Fruit fly (Drosophila melanogaster) whole organism, embryonic: ENCODE results near the gene Ube4B.
A peak's percentile ranks its signal among the peaks of the same experiment; 100 is the strongest.

Source experiments
- BEAF-32 ChIP-seq: fragments of 200-800 bp; sonication (Bioruptor generic); optimal IDR thresholded peaks from 3 replicates; lab custom pipeline; 2017; ENCODE audit warnings: missing biosample characterization, missing genetic modification characterization, mild to moderate bottlenecking, moderate library complexity, missing genetic modification reagents
- CG10274 ChIP-seq: fragments of 200-800 bp; sonication (Bioruptor generic); optimal IDR thresholded peaks from 3 replicates; lab custom pipeline; 2017; ENCODE audit warnings: missing biosample characterization, mild to moderate bottlenecking, missing genetic modification characterization
- CG12942 ChIP-seq: fragments of 200-800 bp; sonication (Bioruptor generic); optimal IDR thresholded peaks from 3 replicates; lab custom pipeline; 2016; ENCODE audit warnings: missing biosample characterization, missing genetic modification characterization
- CG14441 ChIP-seq: fragments of 200-800 bp; sonication (Bioruptor generic); IDR thresholded peaks from 2 replicates; pipeline ENCODE4 v1.3.6; 2022; ENCODE audit warnings: missing biosample characterization, missing genetic modification characterization
- CG14710 ChIP-seq: fragments of 200-800 bp; sonication (Bioruptor generic); optimal IDR thresholded peaks from 3 replicates; lab custom pipeline; 2019; ENCODE audit warnings: missing biosample characterization, mild to moderate bottlenecking, missing genetic modification characterization, moderate library complexity
- CG2889 ChIP-seq: fragments of 200-800 bp; sonication (Bioruptor generic); IDR thresholded peaks from 3 replicates; pipeline ENCODE4 v1.3.6; 2022; ENCODE audit warnings: missing biosample characterization, missing genetic modification characterization
- CG34376 ChIP-seq: fragments of 200-800 bp; sonication (Bioruptor generic); optimal IDR thresholded peaks from 2 replicates; lab custom pipeline; 2018; ENCODE audit warnings: missing biosample characterization, mild to moderate bottlenecking, missing genetic modification characterization
- CG3847 ChIP-seq: fragments of 200-800 bp; sonication (Bioruptor generic); IDR thresholded peaks from 2 replicates; pipeline ENCODE4 v1.3.6; 2022; ENCODE audit warnings: missing biosample characterization, missing genetic modification characterization
- CG4360 ChIP-seq: fragments of 200-800 bp; sonication (Bioruptor generic); IDR thresholded peaks from 2 replicates; pipeline ENCODE4 v1.3.6; 2022; ENCODE audit warnings: missing biosample characterization, missing genetic modification characterization
- CG4617 ChIP-seq: fragments of 200-800 bp; sonication (Bioruptor generic); optimal IDR thresholded peaks from 3 replicates; lab custom pipeline; 2016; ENCODE audit warnings: missing biosample characterization, missing genetic modification characterization, borderline replicate concordance
- CG4854 ChIP-seq: fragments of 200-800 bp; sonication (Bioruptor generic); optimal IDR thresholded peaks from 2 replicates; lab custom pipeline; 2016; ENCODE audit warnings: missing biosample characterization, missing genetic modification characterization, inconsistent platforms
- CG5245 ChIP-seq: fragments of 200-800 bp; sonication (Bioruptor generic); optimal IDR thresholded peaks from 3 replicates; lab custom pipeline; 2016; ENCODE audit warnings: missing biosample characterization, missing genetic modification characterization
- CG6765 ChIP-seq: fragments of 200-800 bp; sonication (Bioruptor generic); optimal IDR thresholded peaks from 3 replicates; lab custom pipeline; 2017; ENCODE audit warnings: missing biosample characterization, mild to moderate bottlenecking, missing genetic modification characterization
- CG8290 ChIP-seq, 3 experiments: fragments of 200-800 bp; sonication (Bioruptor generic); optimal IDR thresholded peaks; 2 replicates each; lab custom pipeline; 2016 to 2019; ENCODE audit warnings: missing biosample characterization in 3 of 3, missing genetic modification characterization in 3 of 3, mild to moderate bottlenecking in 2 of 3, moderate library complexity in 1 of 3
- CG9727 ChIP-seq: fragments of 200-800 bp; sonication (Bioruptor generic); optimal IDR thresholded peaks from 3 replicates; lab custom pipeline; 2017; ENCODE audit warnings: missing biosample characterization, mild to moderate bottlenecking, missing genetic modification characterization
- Camta ChIP-seq: fragments of 200-800 bp; sonication (Bioruptor generic); optimal IDR thresholded peaks from 2 replicates; lab custom pipeline; 2016; ENCODE audit warnings: missing biosample characterization, missing genetic modification characterization
- CoRest ChIP-seq: fragments of 200-800 bp; sonication (Bioruptor generic); optimal IDR thresholded peaks from 3 replicates; lab custom pipeline; 2018; ENCODE audit warnings: missing biosample characterization, mild to moderate bottlenecking, missing genetic modification characterization, moderate library complexity
- Dip2 ChIP-seq: fragments of 200-800 bp; sonication (Bioruptor generic); IDR thresholded peaks from 2 replicates; pipeline ENCODE4 v1.3.6; 2022; ENCODE audit warnings: missing biosample characterization, missing genetic modification characterization
- Eip74EF ChIP-seq, 2 experiments: fragments of 200-800 bp in 1 of 2; fragments of >200 bp in 1 of 2; sonication (Bioruptor generic) in 1 of 2; optimal IDR thresholded peaks; 2 replicates each; lab custom pipeline; 2017 to 2019; ENCODE audit warnings: missing biosample characterization in 2 of 2, missing genetic modification characterization in 2 of 2, mild to moderate bottlenecking in 1 of 2, moderate library complexity in 1 of 2
- Ets97D ChIP-seq: fragments of 200-800 bp; sonication (Bioruptor generic); optimal IDR thresholded peaks from 3 replicates; lab custom pipeline; 2016; ENCODE audit warnings: missing biosample characterization, missing genetic modification characterization
- Gug ChIP-seq: fragments of 200-800 bp; sonication (Bioruptor generic); IDR thresholded peaks from 4 replicates; pipeline ENCODE4 v1.3.6; 2022; ENCODE audit warnings: missing biosample characterization, missing genetic modification characterization
- Hmr ChIP-seq: fragments of 200-800 bp; sonication (Bioruptor generic); optimal IDR thresholded peaks from 3 replicates; lab custom pipeline; 2017; ENCODE audit warnings: mild to moderate bottlenecking, missing biosample characterization, missing genetic modification reagents, missing genetic modification characterization
- Hr78 ChIP-seq, 2 experiments: fragments of 200-800 bp in 1 of 2; fragments of >200 bp in 1 of 2; sonication (Bioruptor generic) in 1 of 2; optimal IDR thresholded peaks; 2 replicates each; lab custom pipeline; 2017 to 2019; ENCODE audit warnings: missing biosample characterization in 2 of 2, missing genetic modification characterization in 2 of 2, mild to moderate bottlenecking in 1 of 2, moderate library complexity in 1 of 2
- MBD-R2 ChIP-seq: fragments of 200-800 bp; sonication (Bioruptor generic); IDR thresholded peaks from 2 replicates; pipeline ENCODE4 v1.3.6; 2022; ENCODE audit warnings: missing biosample characterization, missing genetic modification characterization
- Meics ChIP-seq: fragments of 200-800 bp; sonication (Bioruptor generic); optimal IDR thresholded peaks from 2 replicates; lab custom pipeline; 2017; ENCODE audit warnings: missing biosample characterization, mild to moderate bottlenecking, missing genetic modification characterization
- aop ChIP-seq: fragments of 200-800 bp; sonication (Bioruptor generic); IDR thresholded peaks from 2 replicates; pipeline ENCODE4 v1.3.6; 2022; ENCODE audit warnings: missing biosample characterization, missing genetic modification characterization
- ase ChIP-seq: fragments of 200-800 bp; sonication (Bioruptor generic); IDR thresholded peaks from 3 replicates; pipeline ENCODE4 v1.3.6; 2022; ENCODE audit warnings: missing biosample characterization, missing genetic modification characterization
- cad ChIP-seq: fragments of >200 bp; optimal IDR thresholded peaks from 2 replicates; lab custom pipeline; 2017; ENCODE audit warnings: missing biosample characterization, missing genetic modification characterization
- crol ChIP-seq: fragments of 200-800 bp; sonication (Bioruptor generic); IDR thresholded peaks from 2 replicates; pipeline ENCODE4 v1.3.6; 2022; ENCODE audit warnings: missing biosample characterization, missing genetic modification characterization
- dmrt11E ChIP-seq: fragments of 200-800 bp; sonication (Bioruptor generic); optimal IDR thresholded peaks from 3 replicates; lab custom pipeline; 2018; ENCODE audit warnings: missing biosample characterization, mild to moderate bottlenecking, missing genetic modification characterization, moderate library complexity
- dmrt99B ChIP-seq: fragments of 200-800 bp; sonication (Bioruptor generic); optimal IDR thresholded peaks from 2 replicates; lab custom pipeline; 2018; ENCODE audit warnings: missing biosample characterization, mild to moderate bottlenecking, missing genetic modification characterization, moderate library complexity
- fd96Cb ChIP-seq: fragments of 200-800 bp; sonication (Bioruptor generic); optimal IDR thresholded peaks from 2 replicates; lab custom pipeline; 2018; ENCODE audit warnings: missing biosample characterization, mild to moderate bottlenecking, missing genetic modification characterization, moderate library complexity
- ftz-f1 ChIP-seq: fragments of 200-800 bp; sonication (Bioruptor generic); optimal IDR thresholded peaks from 2 replicates; lab custom pipeline; 2016; ENCODE audit warnings: missing biosample characterization, missing genetic modification characterization
- gro ChIP-seq: fragments of 200-800 bp; sonication (Bioruptor generic); optimal IDR thresholded peaks from 2 replicates; lab custom pipeline; 2016; ENCODE audit warnings: missing biosample characterization, missing genetic modification characterization
- hth ChIP-seq: fragments of >200 bp; optimal IDR thresholded peaks from 2 replicates; lab custom pipeline; 2017; ENCODE audit warnings: inconsistent platforms
- phol ChIP-seq: fragments of 200-800 bp; sonication (Bioruptor generic); optimal IDR thresholded peaks from 3 replicates; lab custom pipeline; 2018; ENCODE audit warnings: missing biosample characterization, mild to moderate bottlenecking, missing genetic modification characterization, moderate library complexity
- scrt ChIP-seq: fragments of 200-800 bp; sonication (Bioruptor generic); optimal IDR thresholded peaks from 2 replicates; lab custom pipeline; 2018; ENCODE audit warnings: missing biosample characterization, mild to moderate bottlenecking, missing genetic modification characterization, moderate library complexity
- sob ChIP-seq: fragments of 200-800 bp; sonication (Bioruptor generic); IDR thresholded peaks from 2 replicates; pipeline ENCODE4 v1.3.6; 2022; ENCODE audit warnings: missing biosample characterization, missing genetic modification characterization
- tll ChIP-seq, 2 experiments: fragments of 200-800 bp in 1 of 2; fragments of >200 bp in 1 of 2; sonication (Bioruptor generic) in 1 of 2; optimal IDR thresholded peaks; 2 replicates each; lab custom pipeline; 2017 to 2019; ENCODE audit warnings: missing biosample characterization in 2 of 2, missing genetic modification characterization in 2 of 2, mild to moderate bottlenecking in 1 of 2, moderate library complexity in 1 of 2
- tx ChIP-seq: fragments of 200-800 bp; sonication (Bioruptor generic); optimal IDR thresholded peaks from 2 replicates; lab custom pipeline; 2016; ENCODE audit warnings: missing biosample characterization, missing genetic modification characterization
- vnd ChIP-seq: fragments of 200-800 bp; sonication (Bioruptor generic); IDR thresholded peaks from 3 replicates; pipeline ENCODE4 v1.3.6; 2022; ENCODE audit warnings: missing biosample characterization, missing genetic modification characterization; ENCODE audit not compliant: partially characterized antibody
- zen2 ChIP-seq: fragments of 200-800 bp; sonication (Bioruptor generic); IDR thresholded peaks from 3 replicates; pipeline ENCODE4 v1.3.6; 2022; ENCODE audit warnings: missing biosample characterization, missing genetic modification characterization; ENCODE audit not compliant: partially characterized antibody

Gene Ube4B

DNA sequence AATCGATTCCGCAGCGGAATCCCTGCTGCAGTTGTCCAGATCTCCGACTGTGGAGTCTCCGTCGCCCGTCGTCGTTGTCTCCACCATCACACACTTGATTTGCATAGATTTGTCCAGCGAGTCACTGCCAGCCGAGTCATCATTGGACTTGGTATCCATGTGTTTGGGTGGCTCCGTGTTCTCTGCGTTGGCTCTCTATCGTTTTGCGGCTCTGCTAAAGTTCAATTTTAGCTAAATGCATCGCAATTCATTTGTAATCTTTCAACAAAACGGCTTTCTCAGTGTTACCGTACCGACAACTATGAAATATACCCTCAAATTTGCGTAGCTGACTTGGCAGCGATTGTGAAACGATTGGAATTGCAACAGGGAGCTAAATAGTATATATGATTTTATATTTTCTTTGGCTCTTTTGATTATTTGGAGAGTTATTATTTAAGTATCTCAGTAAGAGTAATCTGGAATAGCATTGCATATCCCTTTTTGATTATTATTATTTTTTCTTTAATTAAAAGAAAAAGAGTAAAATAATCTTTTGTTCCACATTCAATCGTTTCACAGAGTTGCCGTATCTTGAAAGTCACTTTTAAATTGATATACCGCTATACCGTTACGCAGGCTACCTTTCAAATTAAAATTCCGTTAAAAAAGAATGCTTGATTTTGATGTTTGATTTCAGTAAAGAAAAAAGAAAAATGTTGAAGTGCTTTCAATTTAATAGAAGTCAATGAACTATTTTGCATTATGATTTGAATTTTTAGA, 2.0 kb upstream of the Ube4B start, which contains the start of gene CG9933 (continued):
- no peak for TF ChIP-seq cad (GFP tag; lab: Kevin White, UChicago)
- TF ChIP-seq CG6765: no peak
- TF ChIP-seq gro (GFP tag; lab: Kevin White, UChicago): no peak
- peak in 1 of 2 experiments; percentile 40 for TF ChIP-seq tll (GFP tag; optimal IDR thresholded peaks at IDR 0.05; lab: Kevin White, UChicago)
- peak; percentile 45; the same call in 1 of the 2 replicates for TF ChIP-seq MBD-R2
- no peak for TF ChIP-seq scrt (GFP tag; lab: Kevin White, UChicago)
- peak; percentile 47 for TF ChIP-seq CG8290 (GFP tag; optimal IDR thresholded peaks at IDR 0.05; lab: Kevin White, UChicago)
- TF ChIP-seq CG8290 (tag; optimal IDR thresholded peaks at IDR 0.05; lab: Kevin White, UChicago): no peak
- no peak for TF ChIP-seq Gug
- TF ChIP-seq BEAF-32 (GFP tag; lab: Kevin White, UChicago): peak; percentile 45
- TF ChIP-seq CG4854 (GFP tag; lab: Kevin White, UChicago): no peak
- TF ChIP-seq sob (GFP tag; lab: Robert Waterston, UW): no peak
- TF ChIP-seq CG12942: no peak
- TF ChIP-seq CG14441 (GFP tag; lab: Robert Waterston, UW): no peak
- no peak for TF ChIP-seq tx
- TF ChIP-seq dmrt11E (tag; lab: Kevin White, UChicago): no peak
- no peak for TF ChIP-seq CG5245 (GFP tag; lab: Kevin White, UChicago)
- no peak for TF ChIP-seq Camta (GFP tag; lab: Kevin White, UChicago)
- no peak for TF ChIP-seq ase (GFP tag; lab: Robert Waterston, UW)
- no peak for TF ChIP-seq CG10274
- peak; percentile 9 for TF ChIP-seq Ets97D (GFP tag; lab: Kevin White, UChicago)
- TF ChIP-seq hth (lab: Kevin White, UChicago): no peak
- no peak for TF ChIP-seq CG4360 (GFP tag; lab: Robert Waterston, UW)
- TF ChIP-seq Hr78 (GFP tag; optimal IDR thresholded peaks at IDR 0.05; lab: Kevin White, UChicago): no peak

DNA sequence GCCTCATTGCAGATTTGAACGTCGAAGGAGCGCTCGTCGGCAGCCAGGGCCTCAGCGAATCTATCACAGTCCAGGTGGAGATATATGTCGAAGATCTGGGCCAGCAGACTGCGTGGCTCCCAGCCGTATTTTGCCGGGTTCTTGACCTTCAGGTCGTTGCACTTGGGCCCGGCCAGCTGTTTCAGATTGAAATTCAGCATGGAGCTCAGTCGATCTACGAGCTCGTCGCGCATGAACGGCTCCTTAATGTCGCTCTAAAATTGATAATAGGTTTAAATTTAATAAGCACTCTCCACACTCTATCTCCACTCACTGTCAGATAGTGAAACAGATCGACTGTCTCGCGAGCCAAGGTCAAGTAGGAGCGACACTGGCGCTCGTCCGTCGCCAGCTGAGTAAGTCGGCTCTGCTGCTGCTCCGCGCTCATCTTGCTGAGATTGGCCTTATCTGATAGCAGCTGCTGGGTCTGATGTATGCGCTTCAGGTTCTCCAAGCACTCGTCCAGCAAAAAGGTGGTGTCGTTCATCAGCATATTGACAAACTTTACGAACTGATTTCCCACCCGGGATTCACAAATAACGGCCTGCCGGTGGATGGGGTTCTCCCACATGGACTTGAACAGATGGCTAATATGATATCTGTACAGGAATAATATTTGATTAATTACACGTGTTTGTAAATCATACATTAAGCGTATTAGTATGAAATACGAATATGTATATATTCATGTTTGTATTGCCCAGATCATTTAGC, 5.0 kb downstream of the Ube4B start:
- TF ChIP-seq aop (GFP tag; lab: Robert Waterston, UW) (no peak), CG34376 (GFP tag; lab: Kevin White, UChicago) (peak; percentile 52), Dip2 (no peak), ftz-f1 (GFP tag; lab: Kevin White, UChicago) (peak; percentile 44), crol (no peak), Meics (no peak)
- TF ChIP-seq, all 482 proteins: peak for 2

DNA sequence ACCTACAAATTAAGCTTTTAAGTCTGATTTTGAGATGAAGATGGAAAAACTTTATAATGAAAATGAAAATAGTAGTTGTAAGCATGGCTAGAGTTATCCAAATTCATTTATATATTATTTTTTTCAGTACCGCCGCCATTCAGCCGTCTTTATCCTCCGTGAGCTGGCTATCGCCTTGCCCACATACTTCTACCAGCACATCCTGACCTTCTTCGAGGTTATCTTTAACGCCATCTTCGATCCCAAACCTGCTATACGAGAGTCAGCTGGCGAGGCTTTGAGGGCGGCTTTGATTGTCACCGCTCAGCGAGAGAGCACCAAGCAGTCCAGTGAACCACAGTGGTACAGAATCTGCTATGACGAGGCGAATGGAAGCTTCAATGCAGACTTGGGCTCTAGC, 13.9 kb downstream of the Ube4B start:
- TF ChIP-seq CG2889 (no peak), CG3847 (GFP tag; lab: Robert Waterston, UW) (no peak)
- TF ChIP-seq, all 482 proteins: peak for 0

DNA sequence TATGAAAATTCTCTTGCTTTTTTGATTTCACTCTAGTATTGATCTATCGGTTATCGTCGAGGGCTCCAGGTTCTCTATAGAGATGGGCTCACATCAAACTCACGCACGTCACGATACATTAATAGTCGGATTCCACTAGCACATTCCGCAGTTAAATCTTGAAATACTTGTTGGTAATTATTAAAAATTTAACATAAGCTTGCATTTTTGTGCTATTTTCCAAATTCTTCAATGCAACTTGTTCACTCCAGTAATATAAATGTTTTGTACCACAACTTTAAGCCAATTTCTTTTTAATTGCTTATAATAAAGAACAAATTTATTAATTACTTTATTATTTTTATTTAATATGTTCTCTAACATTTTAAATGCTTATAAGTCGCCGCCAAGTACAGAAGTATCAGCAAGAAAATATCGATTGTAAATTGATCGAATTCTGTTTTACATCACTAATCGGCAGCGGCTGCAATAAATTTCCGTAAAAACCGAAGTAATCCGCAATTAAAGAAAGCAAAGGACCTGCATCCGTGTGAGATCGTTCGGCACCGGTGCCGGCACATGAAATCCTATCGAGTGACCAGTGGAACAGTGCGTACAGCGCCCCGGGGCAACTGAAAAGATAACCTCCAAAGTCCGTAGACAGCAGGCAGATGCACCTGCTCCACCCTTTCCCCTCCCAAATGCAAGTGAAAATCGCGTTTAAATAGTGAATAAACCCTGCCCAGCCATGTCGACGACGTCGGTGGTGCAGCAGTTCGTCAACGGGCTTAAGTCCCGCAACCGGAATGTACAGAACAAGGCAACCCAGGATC, 15.0 kb downstream of the Ube4B start, which contains the start of the genes Vha68-1 and mTor:
Gene Vha68-1 (minus strand): TSS at position 49 of the 812 bp plus-strand sequence.
Gene mTor (plus strand): TSS at position 422 of the 812 bp plus-strand sequence.
- TF ChIP-seq CG14710 (tag; lab: Kevin White, UChicago): peak; percentile 88
- TF ChIP-seq dmrt99B: no peak
- no peak; the same call in 2 of the 3 replicates for TF ChIP-seq zen2
- TF ChIP-seq Eip74EF (GFP tag; optimal IDR thresholded peaks at IDR 0.05; lab: Kevin White, UChicago): no peak
- TF ChIP-seq CG4617 (GFP tag; lab: Kevin White, UChicago): peak; percentile 3
- peak; percentile 77 for TF ChIP-seq vnd
- TF ChIP-seq Hmr (GFP tag; lab: Kevin White, UChicago): no peak
- peak; percentile 80 for TF ChIP-seq CG9727 (GFP tag; lab: Kevin White, UChicago)
- peak; percentile 90 for TF ChIP-seq CoRest (tag; lab: Kevin White, UChicago)
- no peak for TF ChIP-seq Hr78 (GFP tag; optimal IDR thresholded peaks at IDR 0.05; lab: Kevin White, UChicago)
- TF ChIP-seq fd96Cb (tag; lab: Kevin White, UChicago): peak; percentile 77
- TF ChIP-seq phol (tag; lab: Kevin White, UChicago): peak; percentile 90
